Fruit fly (Drosophila melanogaster) whole organism: ENCODE data around the gene CG3630.

Experiments used
- pan ChIP-seq: fragments of >200 bp; optimal IDR thresholded peaks from 2 replicates; lab custom pipeline; 2017
- usp ChIP-seq: fragments of >200 bp; optimal IDR thresholded peaks from 2 replicates; lab custom pipeline; 2017; ENCODE audit warnings: missing biosample characterization, missing genetic modification characterization, mixed read lengths

dm6 chrX:2157929-2158610 is 3.9 kb upstream of the CG3630 start:
- no peak for TF ChIP-seq usp (GFP tag; lab: Kevin White, UChicago)
- no peak for TF ChIP-seq pan
